Worm (Caenorhabditis elegans) whole organism, L3 larva: ENCODE measurements around the gene srx-130.

Experiments used
- R02D3.7 ChIP-seq: fragments of 150-350 bp; optimal IDR thresholded peaks from 2 replicates; lab custom pipeline; 2014; ENCODE audit warnings: missing biosample characterization, missing genetic modification characterization
- ZK546.5 ChIP-seq: sonication (generic microtip); optimal IDR thresholded peaks from 2 replicates; lab custom pipeline; 2017; ENCODE audit warnings: missing biosample characterization, missing genetic modification characterization
- aly-2 ChIP-seq: fragments of 150-350 bp; optimal IDR thresholded peaks from 2 replicates; lab custom pipeline; 2014; ENCODE audit warnings: missing biosample characterization, missing genetic modification characterization
- ama-1 ChIP-seq: fragments of 150-350 bp; optimal IDR thresholded peaks from 2 replicates; lab custom pipeline; 2018
- ceh-16 ChIP-seq: sonication (generic microtip); optimal IDR thresholded peaks from 2 replicates; lab custom pipeline; 2017; ENCODE audit warnings: missing biosample characterization, missing genetic modification characterization
- ceh-82 ChIP-seq: fragments of 150-350 bp; optimal IDR thresholded peaks from 2 replicates; lab custom pipeline; 2014; ENCODE audit warnings: missing biosample characterization, missing genetic modification characterization
- ceh-9 ChIP-seq: sonication (generic microtip); optimal IDR thresholded peaks from 2 replicates; lab custom pipeline; 2018; ENCODE audit warnings: missing biosample characterization, missing genetic modification characterization
- daf-12 ChIP-seq: fragments of 150-350 bp; optimal IDR thresholded peaks from 2 replicates; lab custom pipeline; 2014; ENCODE audit warnings: missing biosample characterization, missing genetic modification reagents, missing genetic modification characterization
- egl-27 ChIP-seq: sonication (generic microtip); optimal IDR thresholded peaks from 4 replicates; lab custom pipeline; 2017; ENCODE audit warnings: missing biosample characterization, missing genetic modification reagents, missing genetic modification characterization
- egl-5 ChIP-seq: fragments of 150-350 bp; optimal IDR thresholded peaks from 2 replicates; lab custom pipeline; 2017; ENCODE audit warnings: missing biosample characterization, missing genetic modification reagents, missing genetic modification characterization, inconsistent platforms
- elt-3 ChIP-seq, 3 experiments: fragments of 150-350 bp in 1 of 3; sonication (generic microtip) in 2 of 3; optimal IDR thresholded peaks; 2 replicates in 2 of 3; 4 replicates in 1 of 3; lab custom pipeline; 2014 to 2017; ENCODE audit warnings: missing biosample characterization in 3 of 3, missing genetic modification characterization in 3 of 3
- fkh-10 ChIP-seq: sonication (generic microtip); optimal IDR thresholded peaks from 2 replicates; lab custom pipeline; 2017; ENCODE audit warnings: missing biosample characterization, missing genetic modification reagents, missing genetic modification characterization
- fkh-2 ChIP-seq: fragments of 150-350 bp; optimal IDR thresholded peaks from 2 replicates; lab custom pipeline; 2014; ENCODE audit warnings: missing biosample characterization, missing genetic modification reagents, missing genetic modification characterization
- jun-1 ChIP-seq: fragments of 150-350 bp; optimal IDR thresholded peaks from 2 replicates; lab custom pipeline; 2014; ENCODE audit warnings: missing biosample characterization, missing genetic modification reagents, missing genetic modification characterization
- lin-39 ChIP-seq: fragments of 150-350 bp; optimal IDR thresholded peaks from 2 replicates; lab custom pipeline; 2018; ENCODE audit warnings: missing biosample characterization, missing genetic modification reagents, missing genetic modification characterization
- lsy-12 ChIP-seq: sonication (generic microtip); optimal IDR thresholded peaks from 2 replicates; lab custom pipeline; 2016; ENCODE audit warnings: mild to moderate bottlenecking, missing genetic modification characterization, missing compliant biosample characterization
- mdl-1 ChIP-seq: fragments of 150-350 bp; optimal IDR thresholded peaks from 2 replicates; lab custom pipeline; 2014; ENCODE audit warnings: missing biosample characterization, missing genetic modification characterization
- mml-1 ChIP-seq: fragments of 150-350 bp; sonication (generic microtip); optimal IDR thresholded peaks from 3 replicates; lab custom pipeline; 2014; ENCODE audit warnings: missing biosample characterization, missing genetic modification characterization
- nfya-1 ChIP-seq: sonication (generic microtip); optimal IDR thresholded peaks from 2 replicates; lab custom pipeline; 2017; ENCODE audit warnings: missing genetic modification characterization, mild to moderate bottlenecking, missing compliant biosample characterization, antibody characterized with exemption, moderate library complexity; ENCODE audit not compliant: insufficient read depth
- nhr-11 ChIP-seq: fragments of 150-350 bp; optimal IDR thresholded peaks from 2 replicates; lab custom pipeline; 2014; ENCODE audit warnings: missing biosample characterization, missing genetic modification characterization
- nhr-12 ChIP-seq: fragments of 150-350 bp; optimal IDR thresholded peaks from 2 replicates; lab custom pipeline; 2014; ENCODE audit warnings: missing biosample characterization, missing genetic modification characterization
- nhr-237 ChIP-seq: fragments of 150-350 bp; optimal IDR thresholded peaks from 2 replicates; lab custom pipeline; 2014; ENCODE audit warnings: missing biosample characterization, missing genetic modification characterization
- nhr-28 ChIP-seq: fragments of 150-350 bp; optimal IDR thresholded peaks from 2 replicates; lab custom pipeline; 2014; ENCODE audit warnings: missing biosample characterization, missing genetic modification characterization
- nhr-43 ChIP-seq: sonication (generic microtip); optimal IDR thresholded peaks from 2 replicates; lab custom pipeline; 2016; ENCODE audit warnings: mild to moderate bottlenecking, missing genetic modification characterization, missing compliant biosample characterization; ENCODE audit not compliant: poor library complexity, severe bottlenecking
- nhr-67 ChIP-seq: fragments of 150-350 bp; optimal IDR thresholded peaks from 2 replicates; lab custom pipeline; 2014; ENCODE audit warnings: missing biosample characterization, missing genetic modification characterization
- nhr-76 ChIP-seq: fragments of 150-350 bp; sonication (generic microtip); optimal IDR thresholded peaks from 5 replicates; lab custom pipeline; 2014; ENCODE audit warnings: missing biosample characterization, missing genetic modification characterization
- nhr-77 ChIP-seq: fragments of 150-350 bp; optimal IDR thresholded peaks from 2 replicates; lab custom pipeline; 2014; ENCODE audit warnings: missing biosample characterization, missing genetic modification characterization
- pha-4 ChIP-seq: fragments of 150-350 bp; optimal IDR thresholded peaks from 2 replicates; lab custom pipeline; 2014; ENCODE audit warnings: missing biosample characterization, missing genetic modification reagents, missing genetic modification characterization
- pqm-1 ChIP-seq: fragments of 150-350 bp; optimal IDR thresholded peaks from 2 replicates; lab custom pipeline; 2017; ENCODE audit warnings: missing biosample characterization, missing genetic modification characterization, inconsistent platforms
- skn-1 ChIP-seq: fragments of 150-350 bp; optimal IDR thresholded peaks from 2 replicates; lab custom pipeline; 2014; ENCODE audit warnings: missing biosample characterization, missing genetic modification characterization
- snpc-4 ChIP-seq: fragments of 150-350 bp; optimal IDR thresholded peaks from 2 replicates; lab custom pipeline; 2014; ENCODE audit warnings: missing biosample characterization, missing genetic modification characterization
- tbx-2 ChIP-seq: sonication (generic microtip); optimal IDR thresholded peaks from 2 replicates; lab custom pipeline; 2016; ENCODE audit warnings: mild to moderate bottlenecking, missing genetic modification characterization, missing compliant biosample characterization
- unc-62 ChIP-seq: fragments of 150-350 bp; sonication (generic microtip); optimal IDR thresholded peaks from 4 replicates; lab custom pipeline; 2014; ENCODE audit warnings: missing biosample characterization, missing genetic modification reagents, missing genetic modification characterization
- ztf-4 ChIP-seq: fragments of 150-350 bp; optimal IDR thresholded peaks from 2 replicates; lab custom pipeline; 2014; ENCODE audit warnings: missing biosample characterization, missing genetic modification characterization

The srx-130 gene

ce11 chrV:13845136-13845535 is 1.9 kb downstream of the srx-130 start, which contains the start of gene srx-131:
srx-131 (plus strand) TSS chrV:13845436.
- TF ChIP-seq ceh-16 (tag; lab: Kevin White, UChicago) (no peak), ceh-9 (tag; lab: Kevin White, UChicago) (no peak), nhr-11 (tag; lab: Kevin White, UChicago) (no peak), tbx-2 (tag; lab: Kevin White, UChicago) (no peak), mdl-1 (tag; lab: Kevin White, UChicago) (no peak), nhr-76 (tag; lab: Kevin White, UChicago) (no peak), mml-1 (tag; lab: Kevin White, UChicago) (no peak), egl-27 (tag; lab: Kevin White, UChicago) (no peak), ama-1 (lab: Kevin White, UChicago) (no peak), nhr-43 (tag; lab: Kevin White, UChicago) (no peak), lsy-12 (tag; lab: Kevin White, UChicago) (no peak), nhr-77 (tag; lab: Kevin White, UChicago) (no peak), aly-2 (tag; lab: Kevin White, UChicago) (no peak), fkh-10 (GFP tag; lab: Kevin White, UChicago) (no peak), ztf-4 (tag; lab: Kevin White, UChicago) (no peak)

DNA sequence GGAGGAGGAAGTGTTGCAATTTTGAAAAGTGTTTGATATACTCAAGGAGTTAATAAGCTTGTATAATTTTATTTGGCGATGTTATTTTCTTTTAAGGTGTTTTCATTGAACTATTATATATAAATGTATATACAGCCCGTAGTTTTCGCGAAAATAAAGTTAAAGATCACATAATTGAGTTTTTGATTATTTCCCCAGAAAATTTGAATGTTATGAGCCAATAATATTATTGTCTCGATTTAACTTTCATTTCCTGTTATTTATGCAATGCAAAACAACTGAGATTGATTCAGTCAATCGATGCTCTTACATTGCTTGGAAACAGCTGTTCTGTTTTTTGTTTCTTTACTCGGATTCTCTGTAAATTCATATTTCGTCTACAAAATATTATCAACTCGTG is 5.1 kb downstream of the srx-130 start, which contains the start of gene srx-133:
TSS of gene srx-133 (plus strand) at position 301 of the 400 bp plus-strand sequence.
- TF ChIP-seq nhr-12 (tag; lab: Kevin White, UChicago), result no peak
- no peak for TF ChIP-seq nhr-67 (tag; lab: Kevin White, UChicago)
- no peak for TF ChIP-seq tbx-2 (tag; lab: Kevin White, UChicago)
- no peak for TF ChIP-seq unc-62 (GFP tag; lab: Kevin White, UChicago)
- no peak for TF ChIP-seq elt-3 (tag; optimal IDR thresholded peaks at IDR 0.05; lab: Kevin White, UChicago)
- TF ChIP-seq ceh-82, result no peak
- no peak for TF ChIP-seq nhr-237 (tag; lab: Kevin White, UChicago)
- TF ChIP-seq lsy-12 (tag; lab: Kevin White, UChicago), result no peak
- TF ChIP-seq R02D3.7 (tag; lab: Kevin White, UChicago), result no peak
- TF ChIP-seq ZK546.5 (tag; lab: Kevin White, UChicago), result no peak
- TF ChIP-seq ama-1 (lab: Kevin White, UChicago), result no peak
- no peak for TF ChIP-seq aly-2 (tag; lab: Kevin White, UChicago)
- TF ChIP-seq pha-4, result no peak
- TF ChIP-seq jun-1 (tag; lab: Kevin White, UChicago), result no peak
- no peak for TF ChIP-seq snpc-4 (tag; lab: Kevin White, UChicago)
- TF ChIP-seq skn-1 (tag; lab: Kevin White, UChicago), result no peak

- TF ChIP-seq ceh-82 (no peak), ama-1 (lab: Kevin White, UChicago) (no peak), tbx-2 (tag; lab: Kevin White, UChicago) (no peak)
Observed at ce11 chrV:13850170-13850569, 6.9 kb downstream of the srx-130 start, which contains the start of gene hpx-2. hpx-2 (plus strand) TSS chrV:13850470.

DNA sequence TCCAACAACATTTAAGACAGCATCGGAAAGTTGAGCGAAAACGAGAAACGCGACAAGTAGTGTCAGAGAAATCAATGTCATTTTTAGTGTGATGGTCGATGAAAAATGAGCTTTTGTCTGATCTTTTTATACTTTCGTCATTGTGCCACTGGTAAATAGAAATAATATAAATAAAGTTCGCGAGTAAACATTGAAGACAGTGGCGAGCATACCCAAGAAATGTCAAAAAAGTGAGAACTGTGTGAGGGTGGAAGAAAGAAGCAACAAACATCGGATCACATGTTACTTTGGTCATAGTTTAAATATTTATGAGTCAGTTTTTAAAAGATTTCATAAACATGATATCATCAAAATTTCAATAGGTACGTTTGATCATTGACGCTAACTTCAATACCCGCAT is 11.1 kb downstream of the srx-130 start, which contains the start of gene ttr-21:
TSS of gene ttr-21 (minus strand) at position 100 of the 400 bp plus-strand sequence.
- TF ChIP-seq lsy-12 (tag; lab: Kevin White, UChicago), result no peak
- TF ChIP-seq pha-4, result peak; percentile 91

ce11 chrV:13856376-13856775 is 13.1 kb downstream of the srx-130 start, which contains the start of gene srx-134:
srx-134 (minus strand) TSS chrV:13856476.
- TF ChIP-seq nfya-1 (no peak), ZK546.5 (tag; lab: Kevin White, UChicago) (no peak), mml-1 (tag; lab: Kevin White, UChicago) (no peak), nhr-237 (tag; lab: Kevin White, UChicago) (no peak), nhr-28 (tag; lab: Kevin White, UChicago) (no peak), fkh-2 (tag; lab: Kevin White, UChicago) (no peak), ama-1 (lab: Kevin White, UChicago) (no peak), fkh-10 (GFP tag; lab: Kevin White, UChicago) (no peak), lsy-12 (tag; lab: Kevin White, UChicago) (no peak), nhr-76 (tag; lab: Kevin White, UChicago) (no peak), pha-4 (no peak), lin-39 (tag; lab: Kevin White, UChicago) (no peak), elt-3 (tag; optimal IDR thresholded peaks at IDR 0.05; lab: Kevin White, UChicago) (no peak), R02D3.7 (tag; lab: Kevin White, UChicago) (no peak), daf-12 (tag; lab: Kevin White, UChicago) (no peak), pqm-1 (no peak), ceh-16 (tag; lab: Kevin White, UChicago) (no peak), skn-1 (tag; lab: Kevin White, UChicago) (no peak), egl-5 (tag; lab: Kevin White, UChicago) (no peak)
